Fruit fly (Drosophila melanogaster) Kc167 (cell line): Measurements from ENCODE around the gene CG5882.

Source experiments
- Myc ChIP-seq: fragments of >200 bp; optimal IDR thresholded peaks from 2 replicates; lab custom pipeline; 2017; ENCODE audit warnings: missing external identifiers
- Sin3A ChIP-seq: fragments of >200 bp; optimal IDR thresholded peaks from 2 replicates; lab custom pipeline; 2018; ENCODE audit warnings: missing external identifiers
- h ChIP-seq: fragments of >200 bp; optimal IDR thresholded peaks from 3 replicates; lab custom pipeline; 2018; ENCODE audit warnings: missing external identifiers
- psq ChIP-seq: fragments of >200 bp; optimal IDR thresholded peaks from 2 replicates; lab custom pipeline; 2017; ENCODE audit warnings: missing external identifiers
- ttk ChIP-seq: sonication (Bioruptor generic); optimal IDR thresholded peaks from 2 replicates; lab custom pipeline; 2017; ENCODE audit warnings: missing external identifiers

DNA sequence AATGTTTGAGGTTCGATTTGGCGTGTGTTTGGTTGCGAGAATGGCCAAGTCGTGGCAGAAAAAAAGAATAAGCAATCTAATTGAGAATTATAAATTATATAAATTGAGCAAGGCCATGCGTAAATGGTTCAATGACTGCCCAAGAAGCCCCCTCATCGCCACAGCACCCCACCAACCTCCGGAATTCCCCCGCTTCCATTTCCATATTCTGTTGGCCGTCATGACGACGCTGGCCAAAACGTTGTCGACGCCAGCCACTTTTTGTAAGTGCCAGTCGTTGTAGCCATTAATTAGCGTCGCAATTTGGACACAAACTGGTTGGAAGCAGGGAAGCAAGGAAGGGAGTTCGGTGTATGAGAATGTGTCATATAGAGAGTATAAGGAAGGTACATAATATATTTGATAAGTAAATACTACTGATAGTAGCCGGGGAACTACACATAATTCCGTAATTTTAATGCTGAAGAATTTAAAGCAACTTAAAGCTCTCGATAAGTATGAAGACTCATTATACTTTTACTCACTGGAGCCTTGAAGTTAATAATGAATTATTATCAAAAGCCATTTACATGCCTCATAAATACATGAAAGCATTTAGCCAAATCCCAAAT, 12.2 kb downstream of the CG5882 start:
- TF ChIP-seq h (lab: Kevin White, UChicago) (no peak), psq (lab: Kevin White, UChicago) (no peak), Sin3A (lab: Kevin White, UChicago) (no peak), ttk (lab: Kevin White, UChicago) (no peak), Myc (lab: Kevin White, UChicago) (no peak)
